Fruit fly (Drosophila melanogaster) whole organism, embryonic: ENCODE results near the gene CG31525.

Experiments used
- Bdp1 ChIP-seq: fragments of 200-800 bp; sonication (Bioruptor generic); optimal IDR thresholded peaks from 3 replicates; lab custom pipeline; 2016; ENCODE audit warnings: missing biosample characterization, missing genetic modification characterization
- CG31365 ChIP-seq: fragments of 200-800 bp; sonication (Bioruptor generic); optimal IDR thresholded peaks from 2 replicates; lab custom pipeline; 2018; ENCODE audit warnings: missing biosample characterization, mild to moderate bottlenecking, missing genetic modification characterization
- CG4617 ChIP-seq: fragments of 200-800 bp; sonication (Bioruptor generic); optimal IDR thresholded peaks from 3 replicates; lab custom pipeline; 2016; ENCODE audit warnings: missing biosample characterization, missing genetic modification characterization, borderline replicate concordance
- CG8281 ChIP-seq: fragments of 200-800 bp; sonication (Bioruptor generic); optimal IDR thresholded peaks from 2 replicates; lab custom pipeline; 2018; ENCODE audit warnings: missing biosample characterization, mild to moderate bottlenecking, missing genetic modification characterization, moderate library complexity
- Elba2 ChIP-seq: fragments of 200-800 bp; sonication (Bioruptor generic); optimal IDR thresholded peaks from 3 replicates; lab custom pipeline; 2016; ENCODE audit warnings: missing biosample characterization, missing genetic modification characterization
- Mad ChIP-seq: fragments of 200-800 bp; sonication (Bioruptor generic); optimal IDR thresholded peaks from 2 replicates; lab custom pipeline; 2016; ENCODE audit warnings: missing biosample characterization, missing genetic modification characterization
- Meics ChIP-seq: fragments of 200-800 bp; sonication (Bioruptor generic); optimal IDR thresholded peaks from 2 replicates; lab custom pipeline; 2017; ENCODE audit warnings: missing biosample characterization, mild to moderate bottlenecking, missing genetic modification characterization
- Neu2 ChIP-seq: fragments of 200-800 bp; sonication (Bioruptor generic); optimal IDR thresholded peaks from 3 replicates; lab custom pipeline; 2016; ENCODE audit warnings: missing biosample characterization, missing genetic modification characterization, borderline replicate concordance
- insv ChIP-seq, 2 experiments: fragments of 200-800 bp; sonication (Bioruptor generic); optimal IDR thresholded peaks; 3 replicates each; lab custom pipeline; 2016 to 2018; ENCODE audit warnings: missing biosample characterization in 2 of 2, missing genetic modification characterization in 2 of 2
- p53 ChIP-seq: fragments of 200-800 bp; sonication (Bioruptor generic); optimal IDR thresholded peaks from 2 replicates; lab custom pipeline; 2016; ENCODE audit warnings: missing biosample characterization, missing genetic modification characterization
- repo ChIP-seq: fragments of 200-800 bp; sonication (Bioruptor generic); optimal IDR thresholded peaks from 2 replicates; lab custom pipeline; 2016; ENCODE audit warnings: missing biosample characterization, missing genetic modification characterization
- stwl ChIP-seq: fragments of 200-800 bp; sonication (Bioruptor generic); optimal IDR thresholded peaks from 3 replicates; lab custom pipeline; 2018; ENCODE audit warnings: missing biosample characterization, mild to moderate bottlenecking, missing genetic modification characterization, moderate library complexity
- tap ChIP-seq: fragments of 200-800 bp; optimal IDR thresholded peaks from 3 replicates; lab custom pipeline; 2019; ENCODE audit warnings: missing biosample characterization, mild to moderate bottlenecking, missing genetic modification characterization, moderate library complexity
- zfh1 ChIP-seq: fragments of 200-800 bp; sonication (Bioruptor generic); IDR thresholded peaks from 3 replicates; pipeline ENCODE4 v1.3.6; 2022; ENCODE audit warnings: missing biosample characterization, missing genetic modification characterization

- TF ChIP-seq CG8281 (tag; lab: Kevin White, UChicago) (no peak), tap (tag; lab: Kevin White, UChicago) (no peak), insv (GFP tag; optimal IDR thresholded peaks at IDR 0.05; lab: Kevin White, UChicago) (no peak), p53 (GFP tag; lab: Kevin White, UChicago) (no peak), Elba2 (GFP tag; lab: Kevin White, UChicago) (no peak), stwl (tag; lab: Kevin White, UChicago) (no peak), CG31365 (tag; lab: Kevin White, UChicago) (no peak), Bdp1 (GFP tag; lab: Kevin White, UChicago) (no peak), zfh1 (no peak), Neu2 (GFP tag; lab: Kevin White, UChicago) (no peak), Mad (no peak), Meics (no peak), CG4617 (GFP tag; lab: Kevin White, UChicago) (no peak), repo (GFP tag; lab: Kevin White, UChicago) (no peak)
Observed at dm6 chr3R:4407325-4407724, 19.5 kb upstream of the CG31525 start.
